Fruit fly (Drosophila melanogaster) S2 (cell line): ENCODE data around the gene Rga.

ENCODE experiments used
- CG8478 ChIP-seq: fragments of >200 bp; optimal IDR thresholded peaks from 2 replicates; lab custom pipeline; 2018
- CTCF ChIP-seq, 2 experiments: fragments of >200 bp; optimal IDR thresholded peaks; 2 replicates each; lab custom pipeline; 2018

- TF ChIP-seq CG8478 (lab: Kevin White, UChicago) (no peak), CTCF (optimal IDR thresholded peaks at IDR 0.05; lab: Kevin White, UChicago) (no peak)
Observed at dm6 chr3R:5617923-5618623, 5.2 kb upstream of the Rga start.
